Fruit fly (Drosophila melanogaster): Measurements from ENCODE around the gene CG7573.
A peak's percentile ranks its signal among the peaks of the same experiment; 100 is the strongest.

CG7573 gene

dm6 chr3L:11286603-11287011 is 24.9 kb upstream of the CG7573 start (continued):
- TF ChIP-seq slou (GFP tag; optimal IDR thresholded peaks at IDR 0.05) (peak; percentile 2), ara (GFP tag; IDR thresholded peaks at IDR 0.05) (0 out of 2 replicates have a peak, but pooled peaks have one; percentile 15), CG14441 (GFP tag; IDR thresholded peaks at IDR 0.05) (0 out of 2 replicates have a peak, but pooled peaks have one; percentile 20), CG6813 (GFP tag; optimal IDR thresholded peaks at IDR 0.05) (peak; percentile 40), CG11085 (GFP tag; IDR thresholded peaks at IDR 0.05) (no peak), Sox102F (GFP tag; optimal IDR thresholded peaks at IDR 0.05) (peak; percentile 21), Fer1 (GFP tag; optimal IDR thresholded peaks at IDR 0.05) (peak; percentile 12), CG14014 (GFP tag; IDR thresholded peaks at IDR 0.05) (0 out of 2 replicates have a peak, but pooled peaks have one; percentile 14), org-1 (GFP tag; optimal IDR thresholded peaks at IDR 0.05) (peak; percentile 47)

DNA sequence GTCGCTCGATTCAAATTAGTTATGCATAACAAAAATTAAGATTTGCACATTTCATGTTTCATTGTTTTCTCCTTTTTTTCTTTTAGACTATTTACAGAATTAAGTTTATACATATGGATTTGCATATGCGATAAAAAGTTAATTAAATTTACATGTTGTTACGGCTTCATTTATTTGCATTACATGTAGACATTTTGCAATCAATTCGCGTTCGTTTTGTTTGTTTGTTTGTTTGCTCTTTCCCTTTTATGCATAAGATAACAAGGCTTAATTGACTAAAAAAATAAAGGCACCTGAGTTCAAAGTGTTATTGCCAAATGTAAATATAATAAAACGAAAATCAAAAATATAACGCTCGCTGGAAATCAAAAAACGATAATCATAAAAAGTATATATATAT is 23.6 kb upstream of the CG7573 start:
- TF ChIP-seq CG12391 (tag; optimal IDR thresholded peaks at IDR 0.05) (no peak), lmd (GFP tag; IDR thresholded peaks at IDR 0.05) (no peak), stc (GFP tag; IDR thresholded peaks at IDR 0.05) (no peak), disco-r (GFP tag; optimal IDR thresholded peaks at IDR 0.05) (no peak), pan (optimal IDR thresholded peaks at IDR 0.05) (no peak), pan (GFP tag; optimal IDR thresholded peaks at IDR 0.05 in 1 of 2, IDR thresholded peaks at IDR 0.05 in 1 of 2) (no peak), wor (GFP tag; IDR thresholded peaks at IDR 0.05) (no peak), Dref (GFP tag; IDR thresholded peaks at IDR 0.05) (no peak)

DNA sequence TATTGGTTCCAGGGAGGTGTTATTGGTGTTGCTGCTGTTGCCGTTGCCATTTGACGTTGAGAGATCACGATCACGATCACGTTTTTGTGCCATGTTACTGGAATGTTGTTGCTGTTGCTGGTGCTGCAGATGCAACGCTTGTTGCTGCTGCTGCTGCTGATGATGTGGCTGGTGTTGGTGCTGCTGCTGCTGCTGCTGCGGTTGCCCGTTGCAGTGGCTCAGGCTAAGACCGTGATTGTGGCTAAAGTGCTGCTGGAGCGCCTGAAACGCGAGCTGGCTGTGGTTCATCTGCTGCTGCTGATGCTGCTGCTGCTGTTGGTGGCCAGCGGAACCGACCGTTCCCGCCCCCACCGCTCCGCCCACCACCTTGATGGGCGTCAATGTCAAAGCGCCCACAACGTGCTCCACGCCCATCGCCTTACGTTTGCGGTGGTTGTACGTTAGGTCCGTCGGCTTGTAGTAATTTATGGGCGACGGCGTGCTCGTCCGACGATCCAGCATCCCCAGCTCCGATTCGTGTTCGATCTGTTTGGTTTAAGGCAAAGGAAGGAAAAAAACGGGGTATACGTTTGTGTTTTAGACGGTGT is 22.3 kb upstream of the CG7573 start:
- TF ChIP-seq NK7.1 (GFP tag; optimal IDR thresholded peaks at IDR 0.05) = no peak
- peak; percentile 31; the same call in 1 of the 2 replicates for TF ChIP-seq crol (GFP tag; IDR thresholded peaks at IDR 0.05)
- TF ChIP-seq caup (GFP tag; optimal IDR thresholded peaks at IDR 0.05; ENCODE audit: severe bottlenecking) = no peak
- no peak for TF ChIP-seq Spps (tag; optimal IDR thresholded peaks at IDR 0.05)
- no peak for TF ChIP-seq CG3995 (GFP tag; optimal IDR thresholded peaks at IDR 0.05)
- TF ChIP-seq CG12391 (tag; optimal IDR thresholded peaks at IDR 0.05) = no peak
- TF ChIP-seq dpn (GFP tag; optimal IDR thresholded peaks at IDR 0.05) = no peak
- TF ChIP-seq CG9876 (GFP tag; optimal IDR thresholded peaks at IDR 0.05) = no peak
- TF ChIP-seq Camta (GFP tag; optimal IDR thresholded peaks at IDR 0.05) = no peak
- TF ChIP-seq abd-A (tag; optimal IDR thresholded peaks at IDR 0.05) = no peak
- no peak for TF ChIP-seq CG4360 (GFP tag; IDR thresholded peaks at IDR 0.05)
- TF ChIP-seq sqz (GFP tag; optimal IDR thresholded peaks at IDR 0.05) = no peak
- TF ChIP-seq Dip3 (GFP tag; optimal IDR thresholded peaks at IDR 0.05) = no peak
- no peak for TF ChIP-seq Six4 (GFP tag; optimal IDR thresholded peaks at IDR 0.05)
- no peak for TF ChIP-seq her (GFP tag; optimal IDR thresholded peaks at IDR 0.05)
- no peak for TF ChIP-seq CG4424 (GFP tag; optimal IDR thresholded peaks at IDR 0.05)
- TF ChIP-seq CG17829 (tag; optimal IDR thresholded peaks at IDR 0.05) = no peak
- no peak for TF ChIP-seq Elba2 (GFP tag; optimal IDR thresholded peaks at IDR 0.05)
- no peak for TF ChIP-seq stc (GFP tag; IDR thresholded peaks at IDR 0.05)
- no peak for TF ChIP-seq danr (GFP tag; IDR thresholded peaks at IDR 0.05)
- no peak for TF ChIP-seq CG3163 (GFP tag; optimal IDR thresholded peaks at IDR 0.05)
- no peak for TF ChIP-seq zen2 (GFP tag; IDR thresholded peaks at IDR 0.05; ENCODE audit: partially characterized antibody)
- no peak for TF ChIP-seq CG10565 (GFP tag; optimal IDR thresholded peaks at IDR 0.05)
- 0 out of 3 replicates have a peak, but pooled peaks have one; percentile 28 for TF ChIP-seq dysf (GFP tag; IDR thresholded peaks at IDR 0.05)
- TF ChIP-seq Atf3 (GFP tag; optimal IDR thresholded peaks at IDR 0.05) = no peak
- TF ChIP-seq CG11093 (GFP tag; IDR thresholded peaks at IDR 0.05) = no peak
- TF ChIP-seq CG14050 (GFP tag; IDR thresholded peaks at IDR 0.05) = no peak
- no peak for TF ChIP-seq CG12219 (GFP tag; optimal IDR thresholded peaks at IDR 0.05)
- 0 out of 3 replicates have a peak, but pooled peaks have one; percentile 54 for TF ChIP-seq ci (GFP tag; IDR thresholded peaks at IDR 0.05)
- peak; percentile 13; the same call in 1 of the 2 replicates for TF ChIP-seq Ada2b (GFP tag; IDR thresholded peaks at IDR 0.05)
- no peak for TF ChIP-seq trem (tag; optimal IDR thresholded peaks at IDR 0.05)
- TF ChIP-seq ewg (GFP tag; optimal IDR thresholded peaks at IDR 0.05) = no peak
- TF ChIP-seq CG7987 (GFP tag; optimal IDR thresholded peaks at IDR 0.05) = no peak
- TF ChIP-seq seq (GFP tag; IDR thresholded peaks at IDR 0.05) = 0 out of 2 replicates have a peak, but pooled peaks have one; percentile 11

Measured in whole organism, embryonic.